Worm (Caenorhabditis elegans) whole organism, L3 larva: Measurements from ENCODE around the gene F53F4.11.
A peak's percentile ranks its signal among the peaks of the same experiment; 100 is the strongest.

Source experiments
- R02D3.7 ChIP-seq: fragments of 150-350 bp; optimal IDR thresholded peaks from 2 replicates; lab custom pipeline; 2014; ENCODE audit warnings: missing biosample characterization, missing genetic modification characterization
- aly-2 ChIP-seq: fragments of 150-350 bp; optimal IDR thresholded peaks from 2 replicates; lab custom pipeline; 2014; ENCODE audit warnings: missing biosample characterization, missing genetic modification characterization
- ama-1 ChIP-seq: fragments of 150-350 bp; optimal IDR thresholded peaks from 2 replicates; lab custom pipeline; 2018
- ceh-16 ChIP-seq: sonication (generic microtip); optimal IDR thresholded peaks from 2 replicates; lab custom pipeline; 2017; ENCODE audit warnings: missing biosample characterization, missing genetic modification characterization
- ceh-28 ChIP-seq: fragments of 150-350 bp; optimal IDR thresholded peaks from 2 replicates; lab custom pipeline; 2014; ENCODE audit warnings: missing biosample characterization, missing genetic modification reagents, missing genetic modification characterization
- ceh-82 ChIP-seq: fragments of 150-350 bp; optimal IDR thresholded peaks from 2 replicates; lab custom pipeline; 2014; ENCODE audit warnings: missing biosample characterization, missing genetic modification characterization
- ceh-9 ChIP-seq: sonication (generic microtip); optimal IDR thresholded peaks from 2 replicates; lab custom pipeline; 2018; ENCODE audit warnings: missing biosample characterization, missing genetic modification characterization
- daf-12 ChIP-seq: fragments of 150-350 bp; optimal IDR thresholded peaks from 2 replicates; lab custom pipeline; 2014; ENCODE audit warnings: missing biosample characterization, missing genetic modification reagents, missing genetic modification characterization
- egl-27 ChIP-seq: sonication (generic microtip); optimal IDR thresholded peaks from 4 replicates; lab custom pipeline; 2017; ENCODE audit warnings: missing biosample characterization, missing genetic modification reagents, missing genetic modification characterization
- elt-1 ChIP-seq: fragments of 150-350 bp; optimal IDR thresholded peaks from 2 replicates; lab custom pipeline; 2014; ENCODE audit warnings: missing biosample characterization, missing genetic modification characterization
- elt-2 ChIP-seq: sonication (generic microtip); optimal IDR thresholded peaks from 2 replicates; lab custom pipeline; 2016; ENCODE audit warnings: missing genetic modification reagents, mild to moderate bottlenecking, missing genetic modification characterization, missing compliant biosample characterization
- eor-1 ChIP-seq, 2 experiments: fragments of 150-350 bp; optimal IDR thresholded peaks; 2 replicates each; lab custom pipeline; 2014 to 2018; ENCODE audit warnings: missing biosample characterization in 2 of 2, missing genetic modification characterization in 2 of 2
- fkh-2 ChIP-seq: fragments of 150-350 bp; optimal IDR thresholded peaks from 2 replicates; lab custom pipeline; 2014; ENCODE audit warnings: missing biosample characterization, missing genetic modification reagents, missing genetic modification characterization
- hmg-11 ChIP-seq: sonication (generic microtip); optimal IDR thresholded peaks from 2 replicates; lab custom pipeline; 2016; ENCODE audit warnings: missing genetic modification characterization, missing compliant biosample characterization
- lin-39 ChIP-seq: fragments of 150-350 bp; optimal IDR thresholded peaks from 2 replicates; lab custom pipeline; 2018; ENCODE audit warnings: missing biosample characterization, missing genetic modification reagents, missing genetic modification characterization
- mdl-1 ChIP-seq: fragments of 150-350 bp; optimal IDR thresholded peaks from 2 replicates; lab custom pipeline; 2014; ENCODE audit warnings: missing biosample characterization, missing genetic modification characterization
- mml-1 ChIP-seq: fragments of 150-350 bp; sonication (generic microtip); optimal IDR thresholded peaks from 3 replicates; lab custom pipeline; 2014; ENCODE audit warnings: missing biosample characterization, missing genetic modification characterization
- nfya-1 ChIP-seq: sonication (generic microtip); optimal IDR thresholded peaks from 2 replicates; lab custom pipeline; 2017; ENCODE audit warnings: missing genetic modification characterization, mild to moderate bottlenecking, missing compliant biosample characterization, antibody characterized with exemption, moderate library complexity; ENCODE audit not compliant: insufficient read depth
- nhr-11 ChIP-seq: fragments of 150-350 bp; optimal IDR thresholded peaks from 2 replicates; lab custom pipeline; 2014; ENCODE audit warnings: missing biosample characterization, missing genetic modification characterization
- nhr-12 ChIP-seq: fragments of 150-350 bp; optimal IDR thresholded peaks from 2 replicates; lab custom pipeline; 2014; ENCODE audit warnings: missing biosample characterization, missing genetic modification characterization
- nhr-23 ChIP-seq: fragments of 150-350 bp; optimal IDR thresholded peaks from 2 replicates; lab custom pipeline; 2014; ENCODE audit warnings: missing biosample characterization, missing genetic modification reagents, missing genetic modification characterization
- nhr-237 ChIP-seq: fragments of 150-350 bp; optimal IDR thresholded peaks from 2 replicates; lab custom pipeline; 2014; ENCODE audit warnings: missing biosample characterization, missing genetic modification characterization
- nhr-25 ChIP-seq: sonication (generic microtip); optimal IDR thresholded peaks from 2 replicates; lab custom pipeline; 2017; ENCODE audit warnings: missing biosample characterization, missing genetic modification characterization
- nhr-28 ChIP-seq: fragments of 150-350 bp; optimal IDR thresholded peaks from 2 replicates; lab custom pipeline; 2014; ENCODE audit warnings: missing biosample characterization, missing genetic modification characterization
- nhr-43 ChIP-seq: sonication (generic microtip); optimal IDR thresholded peaks from 2 replicates; lab custom pipeline; 2016; ENCODE audit warnings: mild to moderate bottlenecking, missing genetic modification characterization, missing compliant biosample characterization; ENCODE audit not compliant: poor library complexity, severe bottlenecking
- nhr-67 ChIP-seq: fragments of 150-350 bp; optimal IDR thresholded peaks from 2 replicates; lab custom pipeline; 2014; ENCODE audit warnings: missing biosample characterization, missing genetic modification characterization
- nhr-76 ChIP-seq: fragments of 150-350 bp; sonication (generic microtip); optimal IDR thresholded peaks from 5 replicates; lab custom pipeline; 2014; ENCODE audit warnings: missing biosample characterization, missing genetic modification characterization
- nhr-77 ChIP-seq: fragments of 150-350 bp; optimal IDR thresholded peaks from 2 replicates; lab custom pipeline; 2014; ENCODE audit warnings: missing biosample characterization, missing genetic modification characterization
- pha-4 ChIP-seq: fragments of 150-350 bp; optimal IDR thresholded peaks from 2 replicates; lab custom pipeline; 2014; ENCODE audit warnings: missing biosample characterization, missing genetic modification reagents, missing genetic modification characterization
- pqm-1 ChIP-seq: fragments of 150-350 bp; optimal IDR thresholded peaks from 2 replicates; lab custom pipeline; 2017; ENCODE audit warnings: missing biosample characterization, missing genetic modification characterization, inconsistent platforms
- sea-2 ChIP-seq: fragments of 150-350 bp; sonication (generic microtip); optimal IDR thresholded peaks from 4 replicates; lab custom pipeline; 2014; ENCODE audit warnings: missing biosample characterization, missing genetic modification reagents, missing genetic modification characterization
- skn-1 ChIP-seq: fragments of 150-350 bp; optimal IDR thresholded peaks from 2 replicates; lab custom pipeline; 2014; ENCODE audit warnings: missing biosample characterization, missing genetic modification characterization
- snpc-4 ChIP-seq: fragments of 150-350 bp; optimal IDR thresholded peaks from 2 replicates; lab custom pipeline; 2014; ENCODE audit warnings: missing biosample characterization, missing genetic modification characterization
- tbx-2 ChIP-seq: sonication (generic microtip); optimal IDR thresholded peaks from 2 replicates; lab custom pipeline; 2016; ENCODE audit warnings: mild to moderate bottlenecking, missing genetic modification characterization, missing compliant biosample characterization
- unc-39 ChIP-seq: sonication (generic microtip); optimal IDR thresholded peaks from 4 replicates; lab custom pipeline; 2017; ENCODE audit warnings: missing biosample characterization, missing genetic modification characterization
- unc-62 ChIP-seq: fragments of 150-350 bp; sonication (generic microtip); optimal IDR thresholded peaks from 4 replicates; lab custom pipeline; 2014; ENCODE audit warnings: missing biosample characterization, missing genetic modification reagents, missing genetic modification characterization
- zag-1 ChIP-seq: fragments of 150-350 bp; optimal IDR thresholded peaks from 2 replicates; lab custom pipeline; 2014; ENCODE audit warnings: missing biosample characterization, missing genetic modification characterization
- ztf-4 ChIP-seq: fragments of 150-350 bp; optimal IDR thresholded peaks from 2 replicates; lab custom pipeline; 2014; ENCODE audit warnings: missing biosample characterization, missing genetic modification characterization

Gene F53F4.11

DNA sequence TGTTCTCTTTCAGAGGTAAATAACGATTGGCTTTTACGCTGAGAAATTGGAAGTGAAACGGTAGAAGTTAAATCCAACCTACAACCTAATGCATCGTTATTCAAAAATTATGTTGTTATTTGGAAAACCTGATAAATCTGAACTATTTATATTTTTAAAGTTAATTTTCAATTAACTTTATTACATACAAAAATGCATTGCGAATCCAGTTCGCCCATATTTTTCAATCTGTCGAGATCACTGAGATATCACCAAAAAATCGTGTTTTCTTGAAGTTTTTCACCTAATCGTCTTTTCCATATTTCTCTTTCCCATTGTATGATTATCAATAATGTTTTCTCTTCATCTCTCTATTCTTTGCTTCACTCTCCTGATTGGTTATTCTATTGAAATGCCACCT is 3.6 kb downstream of the F53F4.11 start, which contains the start of gene F53F4.15:
TSS of gene F53F4.15 (plus strand) at position 301 of the 400 bp plus-strand sequence.
- TF ChIP-seq nhr-23 (tag; lab: Kevin White, UChicago) (no peak), ama-1 (lab: Kevin White, UChicago) (no peak), nhr-76 (tag; lab: Kevin White, UChicago) (no peak), R02D3.7 (tag; lab: Kevin White, UChicago) (no peak)

DNA sequence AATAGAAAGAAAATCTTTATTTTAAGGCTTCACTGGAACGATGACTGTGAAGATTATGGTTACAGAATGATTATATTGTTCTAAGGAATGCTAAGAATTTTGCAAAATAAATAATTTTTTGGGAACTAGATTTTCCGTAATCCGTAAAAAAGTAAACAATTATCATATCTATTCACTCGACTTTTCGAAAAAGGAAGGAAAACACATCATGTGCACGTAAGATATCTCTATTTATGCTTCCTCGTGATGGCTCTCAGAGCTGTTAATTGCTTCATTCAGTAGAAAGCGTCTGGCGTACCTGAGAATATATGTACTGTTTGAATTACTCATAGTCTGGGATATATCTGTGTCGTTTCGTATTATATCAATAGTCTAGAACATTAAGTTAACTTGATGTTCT is 4.6 kb downstream of the F53F4.11 start, which contains the start of gene srd-11:
TSS of gene srd-11 (minus strand) at position 101 of the 400 bp plus-strand sequence.
- TF ChIP-seq nhr-67 (tag; lab: Kevin White, UChicago), result no peak
- TF ChIP-seq nhr-43 (tag; lab: Kevin White, UChicago), result no peak
- TF ChIP-seq skn-1, result no peak
- TF ChIP-seq, all 47 proteins: peak for 0

DNA sequence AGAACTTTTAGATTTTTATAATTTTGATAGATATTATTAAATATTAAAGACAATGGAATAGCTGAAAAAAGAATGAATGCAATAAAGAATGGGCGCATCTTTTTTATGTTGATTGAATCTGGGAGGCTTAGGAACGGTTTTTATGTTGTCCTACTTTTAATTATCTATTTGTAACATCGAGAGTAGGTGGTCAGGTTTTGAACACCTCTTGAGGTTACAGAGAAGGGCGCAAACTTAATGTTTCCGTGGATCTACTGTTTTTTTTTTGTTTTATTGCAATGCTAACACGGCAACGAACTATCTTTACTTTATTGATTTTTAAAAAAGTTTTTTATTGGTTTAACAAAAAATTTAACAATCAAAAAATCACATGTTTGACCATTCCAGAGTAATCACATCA is 10.5 kb downstream of the F53F4.11 start, which contains the start of gene F53F4.7:
TSS of gene F53F4.7 (minus strand) at position 101 of the 400 bp plus-strand sequence.
- TF ChIP-seq ama-1 (lab: Kevin White, UChicago) (no peak), lin-39 (tag; lab: Kevin White, UChicago) (no peak), nhr-43 (tag; lab: Kevin White, UChicago) (no peak), aly-2 (tag; lab: Kevin White, UChicago) (no peak), tbx-2 (no peak), nhr-11 (no peak), fkh-2 (tag; lab: Kevin White, UChicago) (no peak), skn-1 (no peak), nhr-77 (tag; lab: Kevin White, UChicago) (no peak), mml-1 (tag; lab: Kevin White, UChicago) (no peak), daf-12 (no peak)
- TF ChIP-seq, all 47 proteins: peak for 0

DNA sequence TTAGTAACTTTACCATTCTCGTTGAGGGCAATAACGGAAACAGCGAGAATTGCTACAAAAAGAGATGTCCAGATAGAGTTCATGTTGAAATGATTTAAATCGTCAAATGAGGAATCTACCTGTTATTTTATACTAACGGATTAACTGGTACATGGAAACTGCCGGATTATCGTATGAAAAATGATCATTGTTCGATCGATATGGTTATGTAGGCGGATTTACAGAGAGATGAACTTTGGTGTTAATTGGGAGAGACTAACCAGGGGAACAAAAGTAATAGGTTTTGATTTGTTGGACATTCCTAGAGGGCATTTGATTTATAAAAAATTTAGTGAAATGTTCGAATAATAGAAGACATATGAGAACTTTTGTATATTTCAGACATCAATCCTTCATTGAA is 12.5 kb downstream of the F53F4.11 start, which contains the start of gene spig-9:
TSS of gene spig-9 (minus strand) at position 101 of the 400 bp plus-strand sequence.
- no peak for TF ChIP-seq nhr-237 (tag; lab: Kevin White, UChicago)
- TF ChIP-seq sea-2 (GFP tag; lab: Kevin White, UChicago), result no peak
- no peak for TF ChIP-seq pqm-1
- TF ChIP-seq unc-39 (tag; lab: Kevin White, UChicago), result no peak
- no peak for TF ChIP-seq unc-62
- TF ChIP-seq hmg-11 (tag; lab: Kevin White, UChicago), result no peak
- TF ChIP-seq nhr-12, result no peak
- no peak for TF ChIP-seq eor-1 (tag; optimal IDR thresholded peaks at IDR 0.05; lab: Kevin White, UChicago)
- no peak for TF ChIP-seq ztf-4 (tag; lab: Kevin White, UChicago)
- TF ChIP-seq nhr-11, result no peak
- TF ChIP-seq ceh-28 (tag; lab: Kevin White, UChicago), result no peak
- no peak for TF ChIP-seq nfya-1 (tag; lab: Kevin White, UChicago)
- no peak for TF ChIP-seq snpc-4 (tag; lab: Kevin White, UChicago)
- no peak for TF ChIP-seq mdl-1
- no peak for TF ChIP-seq daf-12

DNA sequence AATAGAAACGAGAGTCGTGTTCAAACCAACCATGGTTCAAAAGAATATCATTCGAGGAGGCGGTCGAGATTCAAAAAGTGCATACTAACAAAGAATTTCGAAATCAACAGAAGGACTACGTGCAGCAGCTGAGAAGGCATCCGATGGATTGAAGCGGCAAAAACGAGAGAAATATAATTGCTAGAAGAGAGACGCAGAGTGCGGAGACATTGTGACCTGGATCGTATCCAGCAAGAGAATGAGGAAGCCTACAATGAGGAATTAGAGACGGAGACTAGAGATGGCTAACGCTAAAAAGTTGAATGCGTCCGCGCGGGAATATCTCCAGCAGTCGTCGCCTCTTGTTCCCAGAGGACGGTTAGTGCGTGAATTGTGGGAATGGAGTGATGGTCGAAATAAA is 14.5 kb downstream of the F53F4.11 start:
- no peak for TF ChIP-seq nhr-11
- no peak for TF ChIP-seq R02D3.7 (tag; lab: Kevin White, UChicago)
- no peak for TF ChIP-seq lin-39 (tag; lab: Kevin White, UChicago)
- peak; percentile 66 for TF ChIP-seq nhr-23 (tag; lab: Kevin White, UChicago)

DNA sequence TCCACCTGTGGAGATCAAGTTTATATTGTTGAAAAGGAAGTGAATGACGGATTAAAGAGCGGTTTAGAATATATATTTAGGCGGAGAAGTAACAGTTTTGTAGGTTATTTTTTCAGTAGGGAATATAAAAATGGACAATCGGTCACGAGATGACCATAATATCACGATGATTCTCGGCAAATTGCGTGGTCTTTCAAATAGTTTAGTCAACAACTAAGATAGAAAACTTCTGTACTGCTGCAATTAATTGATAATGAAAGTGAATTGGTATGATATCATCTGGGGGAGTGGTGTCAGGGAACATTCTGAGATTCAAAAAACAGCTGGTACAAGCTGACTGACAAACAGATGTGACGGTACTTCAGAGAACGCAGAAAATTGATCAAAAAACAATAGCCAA is 15.8 kb downstream of the F53F4.11 start:
- TF ChIP-seq unc-39 (tag; lab: Kevin White, UChicago), result no peak
- peak; percentile 12 for TF ChIP-seq nhr-43 (tag; lab: Kevin White, UChicago)
- peak; percentile 44 for TF ChIP-seq nhr-23 (tag; lab: Kevin White, UChicago)

DNA sequence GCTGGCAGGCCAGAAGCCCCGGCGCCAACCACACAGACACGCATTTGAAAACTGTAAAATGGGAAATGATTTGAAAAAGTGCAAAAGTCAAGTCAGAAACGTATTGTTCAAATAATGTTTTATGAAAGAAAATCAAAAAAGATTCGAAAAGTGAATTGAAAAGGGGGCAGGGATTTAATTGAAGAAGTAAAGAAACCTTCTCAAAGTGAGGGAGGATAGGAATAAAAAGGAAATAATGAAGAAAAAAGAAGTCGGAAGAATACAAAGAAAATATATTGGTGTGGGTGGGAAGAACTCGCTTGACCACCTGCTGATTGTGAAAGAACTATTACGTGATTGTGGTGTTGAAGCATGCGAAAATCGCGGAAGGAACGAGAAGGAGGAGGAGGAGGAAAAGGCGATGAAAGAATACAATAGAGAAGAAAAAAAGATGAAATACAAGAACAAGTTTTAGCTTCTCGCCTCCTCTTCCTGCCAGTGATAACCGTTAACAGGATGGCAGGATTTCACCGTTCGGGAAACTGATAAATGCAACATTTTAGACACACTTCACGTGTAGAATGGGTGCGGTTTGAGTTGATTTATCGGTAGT is 17.6 kb downstream of the F53F4.11 start, which contains the start of gene fmo-4:
TSS of gene fmo-4 (minus strand) at position 51 of the 592 bp plus-strand sequence.
- TF ChIP-seq elt-1 (tag; lab: Kevin White, UChicago) (no peak), unc-39 (tag; lab: Kevin White, UChicago) (no peak), nhr-67 (tag; lab: Kevin White, UChicago) (no peak), daf-12 (no peak), nhr-25 (tag; lab: Kevin White, UChicago) (peak; percentile 27), ceh-16 (tag; lab: Kevin White, UChicago) (no peak), sea-2 (GFP tag; lab: Kevin White, UChicago) (no peak), pha-4 (tag; lab: Kevin White, UChicago) (no peak), ceh-82 (tag; lab: Kevin White, UChicago) (no peak), nhr-28 (tag; lab: Kevin White, UChicago) (no peak), nhr-43 (tag; lab: Kevin White, UChicago) (peak; percentile 96), elt-2 (tag; lab: Kevin White, UChicago) (no peak), mdl-1 (no peak), pqm-1 (no peak), ceh-9 (tag; lab: Kevin White, UChicago) (no peak), egl-27 (no peak), zag-1 (tag; lab: Kevin White, UChicago) (no peak)
- TF ChIP-seq, all 47 proteins: peak for 2
